Worm (Caenorhabditis elegans) whole organism, L4 larva: Measurements from ENCODE around the gene K06H7.8.

Experiments used
- F10B5.3 ChIP-seq: sonication (generic microtip); optimal IDR thresholded peaks from 2 replicates; lab custom pipeline; 2016; ENCODE audit warnings: mild to moderate bottlenecking, missing genetic modification characterization, missing compliant biosample characterization
- T20F7.1 ChIP-seq: fragments of 200-800 bp; sonication (Bioruptor generic); optimal IDR thresholded peaks from 2 replicates; lab custom pipeline; 2018; ENCODE audit warnings: mild to moderate bottlenecking, missing genetic modification characterization, missing compliant biosample characterization
- Y48G9A.11 ChIP-seq: fragments of 200-800 bp; sonication (Bioruptor generic); IDR thresholded peaks from 2 replicates; pipeline ENCODE4 v1.3.6; 2022; ENCODE audit warnings: missing genetic modification reagents, missing genetic modification characterization, missing compliant biosample characterization
- Y75B8A.6 ChIP-seq: fragments of 200-800 bp; sonication (Bioruptor generic); IDR thresholded peaks from 2 replicates; pipeline ENCODE4 v1.3.6; 2022; ENCODE audit warnings: missing genetic modification reagents, missing genetic modification characterization, missing compliant biosample characterization
- aha-1 ChIP-seq: fragments of 150-350 bp; peaks from one replicate; lab custom pipeline; 2014; ENCODE audit warnings: missing biosample characterization, missing genetic modification characterization
- aly-2 ChIP-seq: sonication (generic microtip); optimal IDR thresholded peaks from 2 replicates; lab custom pipeline; 2018; ENCODE audit warnings: missing biosample characterization, missing genetic modification characterization
- ama-1 ChIP-seq: fragments of 150-350 bp; optimal IDR thresholded peaks from 2 replicates; lab custom pipeline; 2014; ENCODE audit warnings: inconsistent platforms, mixed read lengths
- ceh-32 ChIP-seq: sonication (generic microtip); optimal IDR thresholded peaks from 2 replicates; lab custom pipeline; 2016; ENCODE audit warnings: mild to moderate bottlenecking, missing genetic modification characterization, missing compliant biosample characterization; ENCODE audit not compliant: poor library complexity
- ctbp-1 ChIP-seq: fragments of 200-800 bp; sonication (Bioruptor generic); IDR thresholded peaks from 2 replicates; pipeline ENCODE4 v1.3.6; 2022; ENCODE audit warnings: missing genetic modification reagents, missing genetic modification characterization, missing compliant biosample characterization
- daf-12 ChIP-seq: fragments of 150-350 bp; optimal IDR thresholded peaks from 2 replicates; lab custom pipeline; 2014; ENCODE audit warnings: missing biosample characterization, missing genetic modification reagents, missing genetic modification characterization
- daf-16 ChIP-seq, 3 experiments: sonication (generic microtip); optimal IDR thresholded peaks; 2 replicates each; lab custom pipeline; 2016 to 2017; ENCODE audit warnings: missing genetic modification characterization in 3 of 3, missing genetic modification reagents in 3 of 3, mild to moderate bottlenecking in 2 of 3, missing compliant biosample characterization in 2 of 3, missing biosample characterization in 1 of 3, moderate library complexity in 1 of 3
- daf-19 ChIP-seq: fragments of 200-800 bp; sonication (Bioruptor generic); conservative IDR thresholded peaks from 2 replicates; pipeline ENCODE4 v1.3.6; 2022; ENCODE audit warnings: missing genetic modification characterization, missing compliant biosample characterization
- dmd-6 ChIP-seq: fragments of 200-800 bp; sonication (Bioruptor generic); IDR thresholded peaks from 2 replicates; pipeline ENCODE4 v1.3.6; 2022; ENCODE audit warnings: missing genetic modification reagents, missing genetic modification characterization, missing compliant biosample characterization
- dmd-9 ChIP-seq: fragments of 200-800 bp; sonication (Bioruptor generic); IDR thresholded peaks from 2 replicates; pipeline ENCODE4 v1.3.6; 2022; ENCODE audit warnings: missing genetic modification reagents, missing genetic modification characterization, missing compliant biosample characterization
- dpl-1 ChIP-seq: fragments of 150-350 bp; optimal IDR thresholded peaks from 2 replicates; lab custom pipeline; 2014; ENCODE audit warnings: missing biosample characterization, missing genetic modification reagents, missing genetic modification characterization
- dve-1 ChIP-seq: sonication (generic microtip); optimal IDR thresholded peaks from 2 replicates; lab custom pipeline; 2017; ENCODE audit warnings: antibody characterized with exemption, mild to moderate bottlenecking, missing genetic modification characterization, missing compliant biosample characterization; ENCODE audit not compliant: insufficient read depth
- hlh-30 ChIP-seq: sonication (generic microtip); optimal IDR thresholded peaks from 2 replicates; lab custom pipeline; 2017; ENCODE audit warnings: antibody characterized with exemption, mild to moderate bottlenecking, missing genetic modification characterization, missing compliant biosample characterization; ENCODE audit not compliant: insufficient read depth
- jun-1 ChIP-seq: fragments of 150-350 bp; optimal IDR thresholded peaks from 2 replicates; lab custom pipeline; 2014; ENCODE audit warnings: missing biosample characterization, missing genetic modification reagents, missing genetic modification characterization
- lsy-2 ChIP-seq, 2 experiments: fragments of 150-350 bp in 1 of 2; sonication (generic microtip) in 1 of 2; optimal IDR thresholded peaks; 2 replicates each; lab custom pipeline; 2014 to 2017; ENCODE audit warnings: missing biosample characterization in 2 of 2, missing genetic modification characterization in 2 of 2
- mxl-3 ChIP-seq: fragments of 200-800 bp; sonication (Bioruptor generic); optimal IDR thresholded peaks from 2 replicates; lab custom pipeline; 2018; ENCODE audit warnings: mild to moderate bottlenecking, missing genetic modification characterization, missing compliant biosample characterization
- nhr-102 ChIP-seq: sonication (generic microtip); optimal IDR thresholded peaks from 2 replicates; lab custom pipeline; 2016; ENCODE audit warnings: mild to moderate bottlenecking, missing genetic modification characterization, moderate library complexity, missing compliant biosample characterization
- nhr-28 ChIP-seq: fragments of 150-350 bp; optimal IDR thresholded peaks from 2 replicates; lab custom pipeline; 2014; ENCODE audit warnings: missing biosample characterization, missing genetic modification characterization
- nhr-42 ChIP-seq: fragments of 200-800 bp; sonication (Bioruptor generic); IDR thresholded peaks from 2 replicates; pipeline ENCODE4 v1.3.6; 2022; ENCODE audit warnings: missing genetic modification characterization, missing compliant biosample characterization
- pha-4 ChIP-seq, 2 experiments: fragments of 150-350 bp in 1 of 2; fragments of 200-800 bp in 1 of 2; sonication (Bioruptor generic) in 1 of 2; IDR thresholded peaks in 1 of 2; optimal IDR thresholded peaks in 1 of 2; 2 replicates each; pipeline versions ENCODE4 v1.3.6 to Lab custom; 2014 to 2022; ENCODE audit warnings: missing genetic modification characterization in 2 of 2, missing genetic modification reagents in 2 of 2, missing biosample characterization in 1 of 2, missing compliant biosample characterization in 1 of 2
- skn-1 ChIP-seq: fragments of 150-350 bp; optimal IDR thresholded peaks from 2 replicates; lab custom pipeline; 2014; ENCODE audit warnings: missing biosample characterization, missing genetic modification characterization
- snpc-4 ChIP-seq: fragments of 150-350 bp; optimal IDR thresholded peaks from 2 replicates; lab custom pipeline; 2014; ENCODE audit warnings: missing biosample characterization, missing genetic modification characterization
- unc-62 ChIP-seq, 3 experiments: fragments of 150-350 bp in 1 of 3; sonication (generic microtip); optimal IDR thresholded peaks in 2 of 3; peaks in 1 of 3; 1 replicate in 1 of 3; 2 replicates in 2 of 3; lab custom pipeline; 2014 to 2017; ENCODE audit warnings: missing biosample characterization in 3 of 3, missing genetic modification characterization in 3 of 3, missing genetic modification reagents in 3 of 3, missing genotype in 1 of 3
- ztf-7 ChIP-seq: fragments of 150-350 bp; optimal IDR thresholded peaks from 2 replicates; lab custom pipeline; 2014; ENCODE audit warnings: missing biosample characterization, missing genetic modification characterization

The K06H7.8 gene

DNA sequence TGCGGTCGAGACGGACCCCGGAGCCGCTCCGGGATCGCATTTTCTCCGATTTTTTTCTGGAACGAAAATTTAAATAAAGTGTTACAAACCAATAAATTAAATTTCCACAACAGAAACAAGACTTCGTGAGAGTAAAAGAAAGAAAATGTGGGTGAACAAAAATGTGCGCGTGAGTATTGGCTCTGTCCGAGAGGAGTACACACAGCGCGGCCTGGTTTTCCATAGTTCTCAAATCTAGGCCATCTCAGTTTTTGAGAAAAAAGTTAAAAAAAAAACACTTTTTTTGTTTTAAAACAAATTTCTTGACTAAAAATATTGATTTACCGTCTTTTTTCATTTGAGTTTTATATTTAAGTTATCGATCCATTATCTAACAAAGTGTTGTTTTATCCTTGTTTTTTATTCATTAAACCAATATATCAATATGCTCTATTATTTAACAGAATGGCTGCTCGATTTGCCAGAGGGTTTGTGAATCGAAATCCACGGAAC is 46.6 kb upstream of the K06H7.8 start, which contains the start of the genes C14B9.8 and mrpl-18 (continued):
- TF ChIP-seq hlh-30 (tag; lab: Kevin White, UChicago) (peak; percentile 76), Y48G9A.11 (peak; percentile 76), skn-1 (tag; lab: Kevin White, UChicago) (no peak), dpl-1 (GFP tag; lab: Kevin White, UChicago) (peak; percentile 48), dmd-9 (GFP tag; lab: Robert Waterston, UW) (peak; percentile 65; the same call in 1 of the 2 replicates), dve-1 (tag; lab: Kevin White, UChicago) (peak; percentile 53)

DNA sequence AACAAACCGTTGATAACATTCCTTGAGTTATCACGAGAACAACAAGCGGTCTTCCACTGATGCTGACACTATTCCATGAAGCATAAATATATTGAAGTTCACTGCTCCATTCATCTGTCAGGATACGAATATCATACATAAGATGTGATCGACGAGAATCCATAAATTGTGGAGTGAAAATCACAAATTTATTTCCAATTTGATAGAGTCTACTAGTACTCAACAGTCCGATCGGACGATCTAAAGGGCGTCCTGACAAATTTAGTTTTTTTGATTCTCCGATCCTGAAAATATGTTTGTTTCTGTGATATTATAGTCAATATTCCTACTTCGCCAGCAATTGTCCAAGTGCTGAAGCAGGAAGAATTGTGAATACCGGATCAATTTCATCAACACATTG is 44.2 kb upstream of the K06H7.8 start:
- TF ChIP-seq ceh-32 (tag; lab: Kevin White, UChicago) (no peak), unc-62 (GFP tag; optimal IDR thresholded peaks at IDR 0.05 in 1 of 2; lab: Kevin White, UChicago) (peak in 1 of 2 experiments; percentile 96), unc-62 (tag; optimal IDR thresholded peaks at IDR 0.05; lab: Kevin White, UChicago) (no peak), T20F7.1 (GFP tag; lab: Kevin White, UChicago) (no peak), daf-12 (tag; lab: Kevin White, UChicago) (no peak), dmd-6 (GFP tag; lab: Robert Waterston, UW) (no peak), aha-1 (tag; lab: Kevin White, UChicago) (peak; percentile 20)

DNA sequence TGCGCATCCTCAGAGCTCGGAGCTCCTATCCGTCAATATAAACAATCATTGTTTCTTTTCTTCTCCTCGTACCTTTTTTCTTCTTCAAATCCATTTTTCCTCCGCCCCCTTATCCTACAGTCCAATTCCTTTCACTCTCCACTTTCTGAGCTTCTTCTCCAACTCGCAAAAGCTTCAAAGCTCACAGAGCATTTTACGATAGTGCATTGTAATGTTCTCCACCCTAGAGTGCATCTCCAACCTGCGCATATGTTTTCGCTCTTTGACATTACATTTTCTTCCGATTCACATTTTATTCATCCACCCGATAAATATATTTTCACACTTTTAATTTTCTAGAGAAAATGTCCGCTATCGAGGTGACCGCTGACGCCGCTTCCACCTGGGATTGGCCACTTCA is 39.8 kb upstream of the K06H7.8 start, which contains the start of gene hsp-12.2:
Gene hsp-12.2, plus strand, starts transcription at position 301 of the 400 bp plus-strand sequence.
- TF ChIP-seq ztf-7 (tag; lab: Kevin White, UChicago) = no peak
- no peak for TF ChIP-seq aly-2 (tag; lab: Kevin White, UChicago)

DNA sequence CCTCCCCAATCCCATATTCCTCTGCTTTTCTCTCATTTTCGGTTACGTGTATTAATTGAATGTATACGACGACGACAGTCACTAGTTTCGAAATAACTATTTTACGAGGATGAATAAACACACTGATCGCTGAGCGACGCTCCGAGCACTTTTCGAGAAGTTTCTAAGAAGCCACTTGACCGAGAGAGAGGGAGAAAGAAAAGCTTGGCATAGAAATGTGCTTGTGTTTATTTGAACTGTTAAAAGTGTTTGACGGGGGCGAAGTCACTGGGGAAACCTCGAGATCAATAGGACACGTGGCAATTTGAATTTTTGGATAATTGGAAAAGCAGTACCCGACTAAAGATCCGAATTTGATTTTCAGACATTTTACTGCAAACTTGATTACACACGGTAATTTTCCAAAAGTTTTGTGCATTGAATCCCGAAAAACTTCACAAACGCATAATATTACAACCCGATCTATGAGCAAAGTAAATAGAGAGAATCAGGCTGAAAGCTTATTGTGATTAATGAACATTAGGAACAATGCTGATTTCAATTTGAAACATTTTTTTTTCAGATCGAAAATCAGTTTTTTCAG is 38.6 kb upstream of the K06H7.8 start:
- TF ChIP-seq ctbp-1 (GFP tag; lab: Robert Waterston, UW) (no peak), aha-1 (tag; lab: Kevin White, UChicago) (peak; percentile 89), hlh-30 (tag; lab: Kevin White, UChicago) (peak; percentile 14), nhr-102 (tag; lab: Kevin White, UChicago) (peak; percentile 4), pha-4 (GFP tag; IDR thresholded peaks at IDR 0.05; lab: Robert Waterston, UW) (peak; percentile 51; the same call in 1 of the 2 replicates), pha-4 (tag; optimal IDR thresholded peaks at IDR 0.05; lab: Kevin White, UChicago) (peak; percentile 78), ama-1 (peak; percentile 51), lsy-2 (tag; optimal IDR thresholded peaks at IDR 0.05; lab: Kevin White, UChicago) (peak in 1 of 2 experiments; percentile 12), unc-62 (GFP tag; optimal IDR thresholded peaks at IDR 0.05 in 1 of 2; lab: Kevin White, UChicago) (peak in 1 of 2 experiments; percentile 86), unc-62 (tag; optimal IDR thresholded peaks at IDR 0.05; lab: Kevin White, UChicago) (no peak), jun-1 (no peak), daf-16 (GFP tag; optimal IDR thresholded peaks at IDR 0.05; lab: Kevin White, UChicago) (no peak), daf-16 (tag; optimal IDR thresholded peaks at IDR 0.05; lab: Kevin White, UChicago) (peak; percentile 40), daf-19 (GFP tag; lab: Robert Waterston, UW) (no peak), dve-1 (tag; lab: Kevin White, UChicago) (peak; percentile 43)

ce11 chrIII:8133346-8133745 is 35.3 kb upstream of the K06H7.8 start, which contains the start of gene C14B9.2:
Gene C14B9.2, plus strand, starts transcription at chrIII:8133665.
- TF ChIP-seq F10B5.3 (tag; lab: Kevin White, UChicago) (no peak), Y75B8A.6 (GFP tag; lab: Robert Waterston, UW) (no peak), snpc-4 (tag; lab: Kevin White, UChicago) (no peak), daf-16 (GFP tag; optimal IDR thresholded peaks at IDR 0.05; lab: Kevin White, UChicago) (no peak), daf-16 (tag; optimal IDR thresholded peaks at IDR 0.05; lab: Kevin White, UChicago) (peak; percentile 78), lsy-2 (tag; optimal IDR thresholded peaks at IDR 0.05; lab: Kevin White, UChicago) (peak in 1 of 2 experiments; percentile 16), mxl-3 (peak; percentile 75), nhr-28 (tag; lab: Kevin White, UChicago) (peak; percentile 54), nhr-42 (no peak)
